Worm (Caenorhabditis elegans): ENCODE data around the gene sknr-1.
"Not testable (repeated sequence)": the region's sequence is repeated elsewhere in the genome, so short reads cannot be mapped to it uniquely, and the experiment has no call there.

Gene sknr-1

ce11 chrV:2600543-2600942 is 24.7 kb downstream of the sknr-1 start:
- no peak for TF ChIP-seq pag-3 (tag; optimal IDR thresholded peaks at IDR 0.05; ENCODE audit: borderline replicate concordance)
- TF ChIP-seq ref-2 (tag; optimal IDR thresholded peaks at IDR 0.05) = peak; percentile 30
- no peak for TF ChIP-seq hlh-30 (tag; optimal IDR thresholded peaks at IDR 0.05; ENCODE audit: insufficient read depth)
- TF ChIP-seq sox-2 (GFP tag; IDR thresholded peaks at IDR 0.05) = no peak
- no peak for TF ChIP-seq pha-4 (tag; optimal IDR thresholded peaks at IDR 0.05)
- no peak for TF ChIP-seq ceh-14 (tag; optimal IDR thresholded peaks at IDR 0.05)
- peak; percentile 27; the same call in 1 of the 2 replicates for TF ChIP-seq unc-3 (GFP tag; conservative IDR thresholded peaks at IDR 0.05)
- no peak for TF ChIP-seq unc-3 (tag; optimal IDR thresholded peaks at IDR 0.05)
- TF ChIP-seq nfya-1 (tag; optimal IDR thresholded peaks at IDR 0.05) = peak; percentile 50
- TF ChIP-seq elt-4 (tag; optimal IDR thresholded peaks at IDR 0.05) = no peak
- TF ChIP-seq pha-2 (tag; optimal IDR thresholded peaks at IDR 0.05) = no peak
- TF ChIP-seq tbx-2 (tag; optimal IDR thresholded peaks at IDR 0.05) = peak; percentile 47
- no peak for TF ChIP-seq pros-1 (tag; optimal IDR thresholded peaks at IDR 0.05)
- no peak for TF ChIP-seq ceh-6 (GFP tag; optimal IDR thresholded peaks at IDR 0.05)
- no peak for TF ChIP-seq nhr-232 (tag; optimal IDR thresholded peaks at IDR 0.05)
- TF ChIP-seq unc-42 (tag; optimal IDR thresholded peaks at IDR 0.05) = peak; percentile 59
- no peak for TF ChIP-seq ceh-24 (tag; optimal IDR thresholded peaks at IDR 0.05)
- no peak for TF ChIP-seq fkh-6 (tag; optimal IDR thresholded peaks at IDR 0.05)
- TF ChIP-seq lim-6 (tag; optimal IDR thresholded peaks at IDR 0.05) = no peak
- TF ChIP-seq unc-55 (GFP tag; optimal IDR thresholded peaks at IDR 0.05) = no peak
- TF ChIP-seq hlh-15 (tag; optimal IDR thresholded peaks at IDR 0.05) = no peak
- TF ChIP-seq syd-9 (tag; optimal IDR thresholded peaks at IDR 0.05) = no peak
- TF ChIP-seq sdc-2 (tag; optimal IDR thresholded peaks at IDR 0.05) = no peak
- no peak for TF ChIP-seq lin-11 (tag; optimal IDR thresholded peaks at IDR 0.05)
- TF ChIP-seq ceh-34 (tag; optimal IDR thresholded peaks at IDR 0.05) = no peak
- TF ChIP-seq ceh-22 (tag; optimal IDR thresholded peaks at IDR 0.05) = no peak
- TF ChIP-seq ceh-31 (tag; optimal IDR thresholded peaks at IDR 0.05) = peak; percentile 48
- TF ChIP-seq rnt-1 (tag; optimal IDR thresholded peaks at IDR 0.05) = peak; percentile 2
- peak; percentile 62 for TF ChIP-seq ceh-18 (tag; optimal IDR thresholded peaks at IDR 0.05)
- no peak for TF ChIP-seq hlh-8 (tag; optimal IDR thresholded peaks at IDR 0.05)
- TF ChIP-seq K02D7.2 (tag; optimal IDR thresholded peaks at IDR 0.05) = no peak
- TF ChIP-seq ceh-19 (GFP tag; optimal IDR thresholded peaks at IDR 0.05) = no peak
- no peak for TF ChIP-seq npax-4 (tag; optimal IDR thresholded peaks at IDR 0.05)
- TF ChIP-seq ets-4 (tag; optimal IDR thresholded peaks at IDR 0.05) = peak; percentile 46
- TF ChIP-seq K09A11.1 (tag; optimal IDR thresholded peaks at IDR 0.05; ENCODE audit: insufficient read depth) = no peak

ce11 chrV:2598830-2599229 is 26.4 kb downstream of the sknr-1 start, which contains the start of gene F53E10.5:
F53E10.5 (minus strand) TSS chrV:2598930.
- TF ChIP-seq ets-4 (tag; optimal IDR thresholded peaks at IDR 0.05); ceh-14 (tag; optimal IDR thresholded peaks at IDR 0.05); K09A11.1 (tag; optimal IDR thresholded peaks at IDR 0.05; ENCODE audit: insufficient read depth): not testable (repeated sequence)

- TF ChIP-seq ceh-22 (tag; optimal IDR thresholded peaks at IDR 0.05) (no peak), ref-2 (tag; optimal IDR thresholded peaks at IDR 0.05) (peak; percentile 16)
Measured at ce11 chrV:2595720-2596119, 29.5 kb downstream of the sknr-1 start.

- TF ChIP-seq nfya-1 (tag; optimal IDR thresholded peaks at IDR 0.05) = no peak
- no peak for TF ChIP-seq ztf-16 (tag; optimal IDR thresholded peaks at IDR 0.05)
- TF ChIP-seq ceh-14 (tag; optimal IDR thresholded peaks at IDR 0.05) = no peak
- no peak for TF ChIP-seq ceh-19 (GFP tag; optimal IDR thresholded peaks at IDR 0.05)
- TF ChIP-seq fax-1 (tag; optimal IDR thresholded peaks at IDR 0.05) = no peak
- no peak for TF ChIP-seq ttx-3 (tag; optimal IDR thresholded peaks at IDR 0.05)
- no peak for TF ChIP-seq madf-2 (tag; optimal IDR thresholded peaks at IDR 0.05)
- no peak for TF ChIP-seq fkh-10 (GFP tag; optimal IDR thresholded peaks at IDR 0.05)
- no peak for TF ChIP-seq pax-1 (tag; optimal IDR thresholded peaks at IDR 0.05)
- TF ChIP-seq dve-1 (tag; optimal IDR thresholded peaks at IDR 0.05) = no peak
- TF ChIP-seq lim-6 (tag; optimal IDR thresholded peaks at IDR 0.05) = no peak
Measured at ce11 chrV:2592173-2592676, 33.0 kb downstream of the sknr-1 start, which contains the start of gene irg-3. irg-3 (plus strand) TSS chrV:2592591.

All from whole organism, late embryonic.